Worm (Caenorhabditis elegans): ENCODE results near the gene nspe-6.
A peak's percentile ranks its signal among the peaks of the same experiment; 100 is the strongest.

The nspe-6 gene

DNA sequence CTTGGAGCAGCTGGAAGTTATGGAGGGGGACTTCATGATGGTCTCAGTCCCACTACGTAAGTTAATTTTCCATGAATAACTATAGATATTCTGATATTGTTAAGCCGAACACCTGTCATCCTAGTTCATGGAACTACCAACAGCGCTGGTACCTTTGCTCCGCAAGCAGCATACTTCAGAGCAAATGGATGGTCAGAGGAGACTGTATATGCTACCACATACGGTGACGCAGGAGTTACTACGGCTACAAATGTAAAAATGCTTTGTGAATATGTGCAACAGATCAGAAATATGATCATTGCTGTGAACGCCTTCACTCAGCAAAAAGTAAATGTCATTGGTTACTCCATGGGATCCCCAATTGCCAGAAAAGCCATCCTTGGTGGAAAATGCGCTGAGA is 9.9 kb downstream of the nspe-6 start:
- TF ChIP-seq ceh-19 (GFP tag; optimal IDR thresholded peaks at IDR 0.05): no peak
- TF ChIP-seq syd-9 (tag; optimal IDR thresholded peaks at IDR 0.05): no peak
- no peak for TF ChIP-seq pat-9 (tag; optimal IDR thresholded peaks at IDR 0.05)
- no peak for TF ChIP-seq pag-3 (tag; optimal IDR thresholded peaks at IDR 0.05; ENCODE audit: borderline replicate concordance)
- no peak for TF ChIP-seq ceh-45 (GFP tag; IDR thresholded peaks at IDR 0.05)
- no peak for TF ChIP-seq T23F11.4 (GFP tag; optimal IDR thresholded peaks at IDR 0.05)
- no peak for TF ChIP-seq ama-1 (optimal IDR thresholded peaks at IDR 0.05)
- no peak for TF ChIP-seq ceh-14 (tag; optimal IDR thresholded peaks at IDR 0.05)
- TF ChIP-seq unc-55 (GFP tag; optimal IDR thresholded peaks at IDR 0.05): no peak
- TF ChIP-seq pqm-1 (tag; optimal IDR thresholded peaks at IDR 0.05): no peak
- TF ChIP-seq ceh-22 (tag; optimal IDR thresholded peaks at IDR 0.05): no peak
- no peak for TF ChIP-seq pros-1 (tag; optimal IDR thresholded peaks at IDR 0.05)
- TF ChIP-seq ceh-9 (tag; optimal IDR thresholded peaks at IDR 0.05): no peak
- no peak for TF ChIP-seq hlh-15 (tag; optimal IDR thresholded peaks at IDR 0.05)
- TF ChIP-seq fkh-10 (GFP tag; optimal IDR thresholded peaks at IDR 0.05): no peak
- TF ChIP-seq ceh-48 (tag; optimal IDR thresholded peaks at IDR 0.05): no peak
- TF ChIP-seq ceh-6 (GFP tag; optimal IDR thresholded peaks at IDR 0.05): no peak

DNA sequence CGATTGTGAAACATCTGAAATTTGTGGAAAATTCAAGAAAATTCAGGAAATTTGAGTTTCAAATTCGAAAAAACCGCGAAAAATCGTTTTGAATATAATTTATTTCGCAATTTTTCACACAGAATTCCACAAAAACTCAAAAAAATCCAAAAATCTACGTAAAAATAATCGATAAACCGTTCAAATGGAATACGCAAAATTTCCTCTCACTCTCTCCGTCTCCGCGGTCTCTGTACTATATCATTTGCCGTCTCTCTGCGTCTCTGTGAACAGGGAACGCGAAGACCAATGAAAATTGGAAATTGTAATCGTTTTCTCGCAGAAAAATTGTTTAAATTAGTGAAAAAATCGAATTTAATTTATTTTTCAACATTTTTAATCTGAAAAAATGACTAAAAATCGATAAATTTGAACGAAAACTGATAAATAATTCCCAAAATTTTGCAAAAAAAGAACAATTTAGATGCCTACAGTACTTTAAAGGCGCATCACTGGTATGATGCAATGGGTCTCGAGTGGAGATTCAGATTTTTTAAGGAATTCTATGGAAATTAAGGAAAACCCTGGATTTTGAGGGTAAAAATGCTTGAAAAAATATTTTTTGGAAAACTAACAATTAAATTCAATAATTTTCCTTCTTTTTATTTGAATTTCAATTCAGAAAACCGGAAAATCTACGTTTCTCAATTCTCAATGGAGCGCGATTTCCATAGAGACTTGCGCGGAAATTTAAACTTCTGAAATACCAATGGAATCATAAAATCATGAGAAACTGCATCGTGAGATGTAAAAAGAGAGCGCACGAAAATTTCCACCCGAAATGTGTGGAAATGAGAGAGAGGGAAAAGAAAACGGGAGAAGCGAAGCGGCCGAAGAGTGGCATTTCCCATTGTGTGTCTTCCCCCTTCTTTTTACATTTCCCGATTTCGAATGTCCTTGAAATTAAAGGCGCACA is 12.0 kb downstream of the nspe-6 start, which contains the start of the genes ceh-100 and lips-15:
TSS of gene ceh-100 (minus strand) at position 14 of the 955 bp plus-strand sequence.
TSS of gene lips-15 (plus strand) at position 720 of the 955 bp plus-strand sequence.
- TF ChIP-seq sox-4 (tag; optimal IDR thresholded peaks at IDR 0.05) (no peak), hlh-15 (tag; optimal IDR thresholded peaks at IDR 0.05) (no peak), hlh-6 (tag; optimal IDR thresholded peaks at IDR 0.05) (no peak), madf-2 (tag; optimal IDR thresholded peaks at IDR 0.05) (no peak), ceh-22 (tag; optimal IDR thresholded peaks at IDR 0.05) (no peak), unc-55 (GFP tag; optimal IDR thresholded peaks at IDR 0.05) (no peak), pha-4 (tag; optimal IDR thresholded peaks at IDR 0.05) (no peak), pqm-1 (tag; optimal IDR thresholded peaks at IDR 0.05) (no peak), ceh-18 (tag; optimal IDR thresholded peaks at IDR 0.05) (no peak), dmd-4 (tag; optimal IDR thresholded peaks at IDR 0.05; ENCODE audit: borderline replicate concordance) (no peak), pha-2 (tag; optimal IDR thresholded peaks at IDR 0.05) (no peak), ztf-16 (tag; optimal IDR thresholded peaks at IDR 0.05) (no peak), ceh-30 (tag; optimal IDR thresholded peaks at IDR 0.05) (no peak), ceh-45 (GFP tag; IDR thresholded peaks at IDR 0.05) (no peak), lim-6 (tag; optimal IDR thresholded peaks at IDR 0.05) (no peak), pag-3 (tag; optimal IDR thresholded peaks at IDR 0.05; ENCODE audit: borderline replicate concordance) (no peak), mec-3 (tag; optimal IDR thresholded peaks at IDR 0.05; ENCODE audit: borderline replicate concordance) (no peak), ceh-19 (GFP tag; optimal IDR thresholded peaks at IDR 0.05) (no peak), tbx-2 (tag; optimal IDR thresholded peaks at IDR 0.05) (peak; percentile 34), ref-2 (tag; optimal IDR thresholded peaks at IDR 0.05) (no peak), rnt-1 (tag; optimal IDR thresholded peaks at IDR 0.05) (no peak), K09A11.1 (tag; optimal IDR thresholded peaks at IDR 0.05; ENCODE audit: insufficient read depth) (no peak), tbx-7 (tag; optimal IDR thresholded peaks at IDR 0.05) (no peak), T23F11.4 (GFP tag; optimal IDR thresholded peaks at IDR 0.05) (no peak), pros-1 (tag; optimal IDR thresholded peaks at IDR 0.05) (no peak), K02D7.2 (tag; optimal IDR thresholded peaks at IDR 0.05) (no peak), F13H6.1 (tag; optimal IDR thresholded peaks at IDR 0.05) (no peak), elt-2 (tag; optimal IDR thresholded peaks at IDR 0.05) (no peak), elt-4 (tag; optimal IDR thresholded peaks at IDR 0.05) (no peak), npax-4 (tag; optimal IDR thresholded peaks at IDR 0.05) (no peak), ahr-1 (tag; optimal IDR thresholded peaks at IDR 0.05) (no peak), fkh-10 (GFP tag; optimal IDR thresholded peaks at IDR 0.05) (no peak), fax-1 (tag; optimal IDR thresholded peaks at IDR 0.05) (no peak), nhr-11 (tag; optimal IDR thresholded peaks at IDR 0.05) (no peak), ceh-31 (tag; optimal IDR thresholded peaks at IDR 0.05) (peak; percentile 68), ceh-6 (GFP tag; optimal IDR thresholded peaks at IDR 0.05) (no peak), ceh-34 (tag; optimal IDR thresholded peaks at IDR 0.05) (peak; percentile 28), syd-9 (tag; optimal IDR thresholded peaks at IDR 0.05) (no peak), pax-1 (tag; optimal IDR thresholded peaks at IDR 0.05) (no peak), nfya-1 (tag; optimal IDR thresholded peaks at IDR 0.05) (peak; percentile 10), ets-4 (tag; optimal IDR thresholded peaks at IDR 0.05) (no peak), ceh-48 (tag; optimal IDR thresholded peaks at IDR 0.05) (peak; percentile 17), unc-86 (tag; optimal IDR thresholded peaks at IDR 0.05) (no peak), nhr-232 (tag; optimal IDR thresholded peaks at IDR 0.05) (no peak)

All from whole organism, late embryonic.